Fruit fly (Drosophila melanogaster): Measurements from ENCODE around the gene eIF4EHP.
A peak's percentile ranks its signal among the peaks of the same experiment; 100 is the strongest.

eIF4EHP gene

dm6 chr3R:24051459-24052165 is 57.1 kb downstream of the eIF4EHP start (continued):
- TF ChIP-seq D (optimal IDR thresholded peaks at IDR 0.05), result no peak
- TF ChIP-seq D (GFP tag; optimal IDR thresholded peaks at IDR 0.05), result no peak
- no peak for TF ChIP-seq wek (GFP tag; optimal IDR thresholded peaks at IDR 0.05)
- TF ChIP-seq br (optimal IDR thresholded peaks at IDR 0.05), result no peak
- peak; percentile 9 for TF ChIP-seq B-H2 (GFP tag; optimal IDR thresholded peaks at IDR 0.05)
- peak; percentile 85 for TF ChIP-seq MESR4 (GFP tag; optimal IDR thresholded peaks at IDR 0.05)
- TF ChIP-seq Oaz (GFP tag; IDR thresholded peaks at IDR 0.05), result no peak
- peak; percentile 10 for TF ChIP-seq Nf-YC (tag; optimal IDR thresholded peaks at IDR 0.05)
- 0 out of 2 replicates have a peak, but pooled peaks have one; percentile 19 for TF ChIP-seq stc (GFP tag; IDR thresholded peaks at IDR 0.05)
- no peak for TF ChIP-seq twi (tag; optimal IDR thresholded peaks at IDR 0.05)
- no peak for TF ChIP-seq CG17328 (GFP tag; IDR thresholded peaks at IDR 0.05)
- TF ChIP-seq vvl (GFP tag; IDR thresholded peaks at IDR 0.05), result peak; percentile 29
- TF ChIP-seq Fer3 (tag; optimal IDR thresholded peaks at IDR 0.05), result no peak
- no peak for TF ChIP-seq CG10462 (GFP tag; optimal IDR thresholded peaks at IDR 0.05)
- no peak for TF ChIP-seq CG17568 (GFP tag; optimal IDR thresholded peaks at IDR 0.05)
- peak; percentile 38; the same call in 1 of the 2 replicates for TF ChIP-seq CG42726 (GFP tag; IDR thresholded peaks at IDR 0.05; ENCODE audit: partially characterized antibody)
- peak; percentile 12 for TF ChIP-seq Deaf1 (tag; optimal IDR thresholded peaks at IDR 0.05)
- peak; percentile 14 for TF ChIP-seq abd-A (tag; optimal IDR thresholded peaks at IDR 0.05)
- TF ChIP-seq kni (GFP tag; optimal IDR thresholded peaks at IDR 0.05), result no peak
- TF ChIP-seq E2f1 (GFP tag; IDR thresholded peaks at IDR 0.05), result no peak
- TF ChIP-seq da (GFP tag; optimal IDR thresholded peaks at IDR 0.05), result no peak
- TF ChIP-seq row (GFP tag; IDR thresholded peaks at IDR 0.05), result peak; percentile 75
- TF ChIP-seq Bgb (GFP tag; IDR thresholded peaks at IDR 0.05; ENCODE audit: partially characterized antibody), result peak; percentile 39; the same call in 1 of the 2 replicates
- no peak for TF ChIP-seq Stat92E (GFP tag; optimal IDR thresholded peaks at IDR 0.05)
- TF ChIP-seq corto (GFP tag; optimal IDR thresholded peaks at IDR 0.05), result no peak
- no peak for TF ChIP-seq Xbp1 (GFP tag; optimal IDR thresholded peaks at IDR 0.05)
- TF ChIP-seq chn (GFP tag; optimal IDR thresholded peaks at IDR 0.05), result no peak
- no peak for TF ChIP-seq emc (GFP tag; optimal IDR thresholded peaks at IDR 0.05)
- no peak for TF ChIP-seq CHES-1-like (GFP tag; optimal IDR thresholded peaks at IDR 0.05)
- no peak for TF ChIP-seq CG6654 (GFP tag; optimal IDR thresholded peaks at IDR 0.05)
- 0 out of 2 replicates have a peak, but pooled peaks have one; percentile 19 for TF ChIP-seq CG1024 (GFP tag; IDR thresholded peaks at IDR 0.05)
- TF ChIP-seq zen2 (GFP tag; IDR thresholded peaks at IDR 0.05; ENCODE audit: partially characterized antibody), result no peak
- TF ChIP-seq ewg (GFP tag; optimal IDR thresholded peaks at IDR 0.05), result no peak
- TF ChIP-seq MBD-R2 (GFP tag; IDR thresholded peaks at IDR 0.05), result peak; percentile 32; the same call in 1 of the 2 replicates

dm6 chr3R:24050690-24051440 is 57.9 kb downstream of the eIF4EHP start, which contains the start of the genes Atg6 and Pisd:
Gene Atg6 (minus strand): TSS chr3R:24050782.
Gene Pisd (plus strand): TSS chr3R:24050783.
- TF ChIP-seq CG16813 (GFP tag; IDR thresholded peaks at IDR 0.05; ENCODE audit: partially characterized antibody), result no peak
- TF ChIP-seq CG1233 (GFP tag; optimal IDR thresholded peaks at IDR 0.05), result no peak
- TF ChIP-seq CG18476 (GFP tag; optimal IDR thresholded peaks at IDR 0.05), result no peak
- 0 out of 2 replicates have a peak, but pooled peaks have one; percentile 6 for TF ChIP-seq esg (GFP tag; conservative IDR thresholded peaks at IDR 0.05)
- TF ChIP-seq Dad (GFP tag; optimal IDR thresholded peaks at IDR 0.05), result no peak
- TF ChIP-seq CG33213 (GFP tag; optimal IDR thresholded peaks at IDR 0.05), result no peak
- peak; percentile 47 for TF ChIP-seq CG2712 (tag; optimal IDR thresholded peaks at IDR 0.05)
- no peak for TF ChIP-seq CG10321 (GFP tag; IDR thresholded peaks at IDR 0.05)
- no peak for TF ChIP-seq wdn (GFP tag; IDR thresholded peaks at IDR 0.05)
- TF ChIP-seq BEAF-32 (GFP tag; optimal IDR thresholded peaks at IDR 0.05), result peak; percentile 44
- TF ChIP-seq CG17359 (tag; optimal IDR thresholded peaks at IDR 0.05), result no peak
- no peak for TF ChIP-seq chif (GFP tag; optimal IDR thresholded peaks at IDR 0.05)
- TF ChIP-seq CG17912 (GFP tag; optimal IDR thresholded peaks at IDR 0.05), result no peak
- TF ChIP-seq B-H1 (GFP tag; IDR thresholded peaks at IDR 0.05), result no peak
- no peak for TF ChIP-seq CG12104 (GFP tag; optimal IDR thresholded peaks at IDR 0.05)
- no peak for TF ChIP-seq gt (GFP tag; IDR thresholded peaks at IDR 0.05)
- TF ChIP-seq MESR4 (GFP tag; optimal IDR thresholded peaks at IDR 0.05), result peak; percentile 91
